Fruit fly (Drosophila melanogaster): ENCODE results near the gene Hibch.

Gene Hibch

DNA sequence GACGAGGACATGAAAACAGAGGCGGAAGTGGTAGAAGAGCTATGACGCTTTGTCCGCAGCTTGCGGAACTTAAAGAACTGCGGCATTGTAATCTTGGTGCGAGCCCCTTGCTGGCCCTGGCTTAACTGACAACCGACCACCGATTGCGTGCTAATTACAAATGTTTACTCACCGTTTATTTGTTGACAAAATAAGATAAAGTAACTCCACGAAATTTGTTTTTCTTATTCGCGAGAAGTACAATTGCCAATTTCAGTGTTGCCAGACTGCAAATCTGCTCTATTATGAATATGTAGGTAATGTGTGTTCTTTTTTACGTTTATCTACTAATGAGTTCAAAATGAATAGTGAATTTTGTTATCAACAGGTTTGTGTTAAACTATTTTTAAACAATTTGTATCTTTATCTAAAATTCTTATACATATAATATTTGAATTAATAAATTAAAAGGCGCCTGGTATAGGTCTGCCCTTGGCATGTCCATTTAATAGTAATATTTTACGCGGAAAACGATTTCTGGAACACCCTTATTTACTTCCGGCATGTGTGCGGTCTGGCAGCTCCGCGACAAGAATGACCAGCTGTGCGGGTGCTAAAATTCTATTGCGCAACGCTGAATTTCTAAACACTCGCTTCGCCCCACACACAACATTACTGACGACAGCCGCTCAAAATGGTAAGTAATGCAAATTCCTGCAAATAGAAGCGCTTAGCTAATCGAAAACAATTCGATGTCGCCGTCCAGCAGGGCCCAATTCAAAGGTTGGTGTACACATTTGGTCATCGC, at the start of gene Hibch, which contains the start of gene Atg4b:
Gene Hibch (plus strand): TSS at position 585 of the 787 bp plus-strand sequence.
Gene Atg4b (minus strand): TSS at position 280 of the 787 bp plus-strand sequence.
- TF ChIP-seq CG12605 (GFP tag; IDR thresholded peaks at IDR 0.05) (0 out of 2 replicates have a peak, but pooled peaks have one; percentile 26), Snoo (tag; optimal IDR thresholded peaks at IDR 0.05) (peak; percentile 63), CG8301 (tag; optimal IDR thresholded peaks at IDR 0.05) (no peak), fd96Ca (GFP tag; IDR thresholded peaks at IDR 0.05) (peak; percentile 75; the same call in 2 of the 3 replicates), CG17806 (tag; optimal IDR thresholded peaks at IDR 0.05) (peak; percentile 83), CG34367 (tag; optimal IDR thresholded peaks at IDR 0.05) (peak; percentile 68), CG8159 (tag; optimal IDR thresholded peaks at IDR 0.05) (peak; percentile 89), EcR (GFP tag; optimal IDR thresholded peaks at IDR 0.05) (peak; percentile 17), gl (tag; optimal IDR thresholded peaks at IDR 0.05) (peak; percentile 55), rn (GFP tag; IDR thresholded peaks at IDR 0.05) (peak; percentile 46; the same call in 1 of the 2 replicates), CG4496 (GFP tag; IDR thresholded peaks at IDR 0.05) (peak; percentile 81), CG13204 (GFP tag; optimal IDR thresholded peaks at IDR 0.05) (no peak), CG14655 (GFP tag; optimal IDR thresholded peaks at IDR 0.05) (no peak), Pif1B (GFP tag; optimal IDR thresholded peaks at IDR 0.05) (no peak), CG15710 (tag; optimal IDR thresholded peaks at IDR 0.05) (peak; percentile 84), Pif1A (GFP tag; optimal IDR thresholded peaks at IDR 0.05) (no peak), Ets98B (GFP tag; IDR thresholded peaks at IDR 0.05) (peak; percentile 75), CG32121 (GFP tag; IDR thresholded peaks at IDR 0.05) (peak; percentile 72), CG10348 (GFP tag; IDR thresholded peaks at IDR 0.05) (0 out of 2 replicates have a peak, but pooled peaks have one; percentile 20), CG9948 (tag; optimal IDR thresholded peaks at IDR 0.05) (peak; percentile 77), D1 (tag; optimal IDR thresholded peaks at IDR 0.05) (no peak)

DNA sequence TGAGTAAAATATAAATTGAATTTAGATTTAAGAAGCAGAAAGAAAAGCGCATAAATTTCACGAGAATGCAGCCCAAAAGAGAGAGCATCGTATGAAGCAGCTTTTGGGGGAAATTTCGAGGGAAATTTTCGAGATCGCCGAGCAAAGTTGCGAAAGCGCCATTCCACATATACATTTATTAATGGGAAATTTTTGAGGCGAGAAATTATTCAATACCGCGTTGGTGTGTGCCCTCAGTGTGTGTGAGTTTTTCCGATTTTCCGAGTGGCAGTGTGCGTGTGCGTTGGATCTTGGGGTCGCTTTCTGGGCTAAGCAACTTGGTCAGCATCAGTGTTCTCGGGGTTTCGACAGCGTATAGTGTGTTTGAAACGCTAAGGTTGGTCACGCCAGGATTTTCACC, 47.1 kb upstream of the Hibch start, which contains the start of gene Tm2:
Gene Tm2 (plus strand): TSS at position 270 of the 400 bp plus-strand sequence.
- TF ChIP-seq gl (tag; optimal IDR thresholded peaks at IDR 0.05) (no peak), D1 (tag; optimal IDR thresholded peaks at IDR 0.05) (no peak), CG32121 (GFP tag; IDR thresholded peaks at IDR 0.05) (no peak), Pif1B (GFP tag; optimal IDR thresholded peaks at IDR 0.05) (no peak), CG9948 (tag; optimal IDR thresholded peaks at IDR 0.05) (no peak), Snoo (tag; optimal IDR thresholded peaks at IDR 0.05) (no peak), CG8159 (tag; optimal IDR thresholded peaks at IDR 0.05) (no peak), CG17806 (tag; optimal IDR thresholded peaks at IDR 0.05) (no peak), EcR (GFP tag; optimal IDR thresholded peaks at IDR 0.05) (no peak), fd96Ca (GFP tag; IDR thresholded peaks at IDR 0.05) (no peak), CG14655 (GFP tag; optimal IDR thresholded peaks at IDR 0.05) (no peak), Ets98B (GFP tag; IDR thresholded peaks at IDR 0.05) (no peak), Pif1A (GFP tag; optimal IDR thresholded peaks at IDR 0.05) (no peak), CG10348 (GFP tag; IDR thresholded peaks at IDR 0.05) (no peak), CG13204 (GFP tag; optimal IDR thresholded peaks at IDR 0.05) (no peak)

DNA sequence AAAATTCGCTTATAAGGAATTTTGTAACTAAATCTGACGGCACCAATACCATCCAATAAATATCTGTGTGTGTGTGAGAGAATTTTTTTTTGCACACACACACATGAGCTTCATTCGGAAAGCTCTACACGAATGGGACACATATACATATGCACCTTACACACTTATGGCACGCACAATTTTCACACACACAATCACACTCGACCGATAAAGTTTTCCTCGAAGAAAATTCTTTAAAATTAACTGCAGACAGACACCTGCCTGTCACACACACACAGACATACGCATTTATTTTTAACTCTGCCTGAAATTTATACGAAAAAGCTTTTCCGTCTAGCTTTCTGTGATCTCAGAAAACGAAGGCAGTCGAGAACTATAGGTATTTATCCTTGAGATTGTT, 46.3 kb upstream of the Hibch start:
- TF ChIP-seq CG8159 (tag; optimal IDR thresholded peaks at IDR 0.05): no peak
- no peak for TF ChIP-seq CG14655 (GFP tag; optimal IDR thresholded peaks at IDR 0.05)
- no peak for TF ChIP-seq CG13204 (GFP tag; optimal IDR thresholded peaks at IDR 0.05)
- no peak for TF ChIP-seq CG15710 (tag; optimal IDR thresholded peaks at IDR 0.05)
- no peak for TF ChIP-seq CG17806 (tag; optimal IDR thresholded peaks at IDR 0.05)
- TF ChIP-seq Ets98B (GFP tag; IDR thresholded peaks at IDR 0.05): no peak
- no peak for TF ChIP-seq Pif1B (GFP tag; optimal IDR thresholded peaks at IDR 0.05)
- no peak for TF ChIP-seq gl (tag; optimal IDR thresholded peaks at IDR 0.05)
- TF ChIP-seq CG8301 (tag; optimal IDR thresholded peaks at IDR 0.05): no peak

DNA sequence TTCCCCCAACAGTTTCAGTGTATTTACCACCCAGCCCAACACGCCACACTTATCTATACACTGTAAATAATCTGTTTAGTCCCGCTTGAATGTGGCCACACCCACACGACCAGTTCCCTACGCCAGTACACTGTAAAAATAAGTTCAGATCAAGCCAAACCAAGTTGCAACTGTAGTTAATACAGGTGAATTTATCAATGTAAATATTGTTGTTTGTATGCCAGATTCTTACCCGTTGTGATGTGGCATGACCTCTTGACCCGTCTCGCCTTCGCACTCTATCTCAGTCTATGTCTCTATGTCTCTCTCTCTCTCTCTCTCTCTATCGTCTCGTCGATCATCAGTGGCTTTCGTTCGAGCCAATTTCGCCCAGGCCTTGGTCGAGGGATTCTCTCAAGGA, 43.2 kb upstream of the Hibch start:
- TF ChIP-seq CG8159 (tag; optimal IDR thresholded peaks at IDR 0.05): no peak
- no peak for TF ChIP-seq CG32121 (GFP tag; IDR thresholded peaks at IDR 0.05)
- TF ChIP-seq CG14655 (GFP tag; optimal IDR thresholded peaks at IDR 0.05): no peak
- no peak for TF ChIP-seq CG8301 (tag; optimal IDR thresholded peaks at IDR 0.05)
- no peak for TF ChIP-seq Ets98B (GFP tag; IDR thresholded peaks at IDR 0.05)
- no peak for TF ChIP-seq CG34367 (tag; optimal IDR thresholded peaks at IDR 0.05)
- TF ChIP-seq rn (GFP tag; IDR thresholded peaks at IDR 0.05): no peak
- no peak for TF ChIP-seq CG15710 (tag; optimal IDR thresholded peaks at IDR 0.05)

DNA sequence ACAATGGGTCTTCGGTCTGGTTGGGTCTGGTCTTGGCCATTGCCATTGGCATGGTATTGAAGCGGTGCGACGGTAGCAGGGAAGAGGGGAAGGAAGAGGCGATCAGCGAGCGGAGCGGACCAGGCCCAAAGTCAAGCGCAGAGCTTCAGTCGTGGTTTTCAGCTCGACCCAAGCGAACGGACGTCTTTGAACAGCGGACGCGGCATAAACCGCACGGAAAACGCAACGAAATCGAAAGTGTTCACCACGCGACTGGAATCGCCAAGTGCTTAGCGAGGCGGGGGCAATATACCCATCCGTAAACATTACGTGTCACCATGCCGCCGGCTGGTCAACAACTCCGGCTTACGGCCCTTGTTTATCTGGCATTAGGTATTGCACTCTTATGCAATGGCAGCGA, 40.7 kb upstream of the Hibch start, which contains the start of gene CG14866:
Gene CG14866 (plus strand): TSS at position 146 of the 400 bp plus-strand sequence.
- TF ChIP-seq CG8159 (tag; optimal IDR thresholded peaks at IDR 0.05) (no peak), Snoo (tag; optimal IDR thresholded peaks at IDR 0.05) (no peak), CG12605 (GFP tag; IDR thresholded peaks at IDR 0.05) (no peak), CG8301 (tag; optimal IDR thresholded peaks at IDR 0.05) (no peak), CG13204 (GFP tag; optimal IDR thresholded peaks at IDR 0.05) (no peak)
